Fruit fly (Drosophila melanogaster) whole organism, wandering third instar larva: ENCODE measurements around the gene CG33489.

Experiments
- Abd-B ChIP-seq: fragments of >200 bp; optimal IDR thresholded peaks from 2 replicates; lab custom pipeline; 2017; ENCODE audit warnings: missing biosample characterization, missing genetic modification characterization
- CG32264 ChIP-seq: fragments of 200-800 bp; sonication (Bioruptor generic); optimal IDR thresholded peaks from 2 replicates; lab custom pipeline; 2016; ENCODE audit warnings: missing biosample characterization, missing genetic modification characterization
- CG9705 ChIP-seq: fragments of 200-800 bp; sonication (Bioruptor generic); optimal IDR thresholded peaks from 2 replicates; lab custom pipeline; 2018; ENCODE audit warnings: missing biosample characterization, mild to moderate bottlenecking, missing genetic modification characterization
- CrebA ChIP-seq: fragments of 200-800 bp; sonication (Bioruptor generic); optimal IDR thresholded peaks from 2 replicates; lab custom pipeline; 2016; ENCODE audit warnings: missing biosample characterization, mild to moderate bottlenecking, missing genetic modification characterization, borderline replicate concordance
- Dfd ChIP-seq: fragments of >200 bp; optimal IDR thresholded peaks from 2 replicates; lab custom pipeline; 2017; ENCODE audit warnings: missing biosample characterization, missing genetic modification characterization
- Dif ChIP-seq: fragments of 200-275, 200-300 bp; sonication (Bioruptor generic); optimal IDR thresholded peaks from 2 replicates; lab custom pipeline; 2018; ENCODE audit warnings: missing biosample characterization, missing genetic modification characterization; ENCODE audit not compliant: partially characterized antibody
- GATAd ChIP-seq: sonication (Bioruptor generic); optimal IDR thresholded peaks from 2 replicates; lab custom pipeline; 2016; ENCODE audit warnings: missing biosample characterization, missing genetic modification characterization
- HLH106 ChIP-seq: fragments of 200-800 bp; optimal IDR thresholded peaks from 3 replicates; lab custom pipeline; 2019; ENCODE audit warnings: missing biosample characterization, mild to moderate bottlenecking, missing genetic modification characterization, moderate library complexity
- Hnf4 ChIP-seq: fragments of 200-800 bp; sonication (Bioruptor generic); optimal IDR thresholded peaks from 2 replicates; lab custom pipeline; 2016; ENCODE audit warnings: missing biosample characterization, mild to moderate bottlenecking, missing genetic modification characterization
- Hr78 ChIP-seq: fragments of >200 bp; optimal IDR thresholded peaks from 2 replicates; lab custom pipeline; 2017; ENCODE audit warnings: missing biosample characterization, missing genetic modification characterization
- Hr83 ChIP-seq: fragments of 200-300 bp; sonication (Bioruptor generic); optimal IDR thresholded peaks from 2 replicates; lab custom pipeline; 2016; ENCODE audit warnings: missing biosample characterization, mild to moderate bottlenecking, missing genetic modification characterization, moderate library complexity; ENCODE audit not compliant: poor library complexity, severe bottlenecking
- Jra ChIP-seq: sonication (Bioruptor generic); optimal IDR thresholded peaks from 2 replicates; lab custom pipeline; 2016; ENCODE audit warnings: missing biosample characterization, missing genetic modification characterization
- Mio ChIP-seq: sonication (Bioruptor generic); optimal IDR thresholded peaks from 2 replicates; lab custom pipeline; 2016; ENCODE audit warnings: missing biosample characterization, missing genetic modification characterization
- Myc ChIP-seq: fragments of >200 bp; optimal IDR thresholded peaks from 2 replicates; lab custom pipeline; 2017
- N ChIP-seq: fragments of >200 bp; optimal IDR thresholded peaks from 2 replicates; lab custom pipeline; 2018; ENCODE audit warnings: missing biosample characterization, missing external identifiers, missing genetic modification characterization
- OdsH ChIP-seq: fragments of 200-800 bp; sonication (Bioruptor generic); optimal IDR thresholded peaks from 2 replicates; lab custom pipeline; 2016; ENCODE audit warnings: missing biosample characterization, mild to moderate bottlenecking, missing genetic modification characterization
- Rel ChIP-seq, 2 experiments: fragments of 200-800 bp; sonication (Bioruptor generic) in 1 of 2; optimal IDR thresholded peaks; 2 replicates in 1 of 2; 3 replicates in 1 of 2; lab custom pipeline; 2016 to 2019; ENCODE audit warnings: mild to moderate bottlenecking in 2 of 2, missing biosample characterization in 2 of 2, missing genetic modification characterization in 2 of 2, moderate library complexity in 1 of 2
- Sp1 ChIP-seq: fragments of 200-800 bp; sonication (Bioruptor generic); optimal IDR thresholded peaks from 3 replicates; lab custom pipeline; 2019; ENCODE audit warnings: missing biosample characterization, mild to moderate bottlenecking, missing genetic modification characterization, moderate library complexity
- Vsx2 ChIP-seq: fragments of 200-300, 225-300 bp; sonication (Bioruptor generic); optimal IDR thresholded peaks from 2 replicates; lab custom pipeline; 2018; ENCODE audit warnings: missing biosample characterization, missing genetic modification characterization; ENCODE audit not compliant: partially characterized antibody
- br ChIP-seq: fragments of 200-800 bp; sonication (Bioruptor generic); optimal IDR thresholded peaks from 2 replicates; lab custom pipeline; 2016; ENCODE audit warnings: missing biosample characterization, missing genetic modification characterization
- brk ChIP-seq: fragments of 200-800 bp; sonication (Bioruptor generic); optimal IDR thresholded peaks from 2 replicates; lab custom pipeline; 2016; ENCODE audit warnings: missing biosample characterization, mild to moderate bottlenecking, missing genetic modification characterization
- dl ChIP-seq, 2 experiments: fragments of 175-275, 200-275 bp in 1 of 2; fragments of 200-275 bp in 1 of 2; sonication (Bioruptor generic); optimal IDR thresholded peaks; lab custom pipeline; 2018; ENCODE audit warnings: mild to moderate bottlenecking in 2 of 2, missing biosample characterization in 2 of 2, missing genetic modification characterization in 2 of 2, moderate library complexity in 2 of 2; ENCODE audit not compliant: partially characterized antibody in 2 of 2, insufficient read depth in 1 of 2
- dmrt93B ChIP-seq: fragments of 200-800 bp; sonication (Bioruptor generic); optimal IDR thresholded peaks from 2 replicates; lab custom pipeline; 2018; ENCODE audit warnings: missing biosample characterization, mild to moderate bottlenecking, missing genetic modification characterization
- dsf ChIP-seq: sonication (Bioruptor generic); optimal IDR thresholded peaks from 2 replicates; lab custom pipeline; 2016; ENCODE audit warnings: missing biosample characterization, missing genetic modification characterization, borderline replicate concordance
- ey ChIP-seq: fragments of 200-800 bp; sonication (Bioruptor generic); optimal IDR thresholded peaks from 2 replicates; lab custom pipeline; 2016; ENCODE audit warnings: missing biosample characterization, missing genetic modification characterization
- foxo ChIP-seq, 2 experiments: fragments of 200-800 bp; sonication (Bioruptor generic); optimal IDR thresholded peaks; 2 replicates in 1 of 2; 3 replicates in 1 of 2; lab custom pipeline; 2016 to 2017; ENCODE audit warnings: missing biosample characterization in 2 of 2, missing genetic modification characterization in 2 of 2
- fru ChIP-seq: fragments of 200-800 bp; sonication (Bioruptor generic); optimal IDR thresholded peaks from 3 replicates; lab custom pipeline; 2016; ENCODE audit warnings: missing biosample characterization, mild to moderate bottlenecking, missing genetic modification characterization
- h ChIP-seq: fragments of 200-800 bp; sonication (Bioruptor generic); optimal IDR thresholded peaks from 3 replicates; lab custom pipeline; 2016; ENCODE audit warnings: missing biosample characterization, mild to moderate bottlenecking, missing genetic modification characterization
- jim ChIP-seq: fragments of 175-275, 200-325 bp; sonication (Bioruptor generic); optimal IDR thresholded peaks from 2 replicates; lab custom pipeline; 2016; ENCODE audit warnings: missing biosample characterization, mild to moderate bottlenecking, missing genetic modification characterization
- lola ChIP-seq: fragments of >200 bp; optimal IDR thresholded peaks from 2 replicates; lab custom pipeline; 2017; ENCODE audit warnings: missing biosample characterization, missing genetic modification characterization
- pan ChIP-seq: fragments of >200 bp; optimal IDR thresholded peaks from 2 replicates; lab custom pipeline; 2017
- psq ChIP-seq: fragments of 200-800 bp; sonication (Bioruptor generic); optimal IDR thresholded peaks from 3 replicates; lab custom pipeline; 2017; ENCODE audit warnings: missing biosample characterization, mild to moderate bottlenecking, missing genetic modification characterization, moderate library complexity
- rgr ChIP-seq: fragments of 200-800 bp; sonication (Bioruptor generic); optimal IDR thresholded peaks from 3 replicates; lab custom pipeline; 2016; ENCODE audit warnings: missing biosample characterization, mild to moderate bottlenecking, missing genetic modification characterization
- sage ChIP-seq: fragments of 200-800 bp; sonication (Bioruptor generic); optimal IDR thresholded peaks from 2 replicates; lab custom pipeline; 2016; ENCODE audit warnings: missing biosample characterization, mild to moderate bottlenecking, missing genetic modification characterization
- sv ChIP-seq: fragments of 200-800 bp; sonication (Bioruptor generic); optimal IDR thresholded peaks from 3 replicates; lab custom pipeline; 2016; ENCODE audit warnings: missing biosample characterization, missing genetic modification characterization
- tai ChIP-seq: sonication (Bioruptor generic); optimal IDR thresholded peaks from 2 replicates; lab custom pipeline; 2016; ENCODE audit warnings: missing biosample characterization, missing genetic modification characterization
- usp ChIP-seq: fragments of >200 bp; optimal IDR thresholded peaks from 2 replicates; lab custom pipeline; 2017; ENCODE audit warnings: missing biosample characterization, missing genetic modification characterization
- woc ChIP-seq: sonication (Bioruptor generic); optimal IDR thresholded peaks from 2 replicates; lab custom pipeline; 2016; ENCODE audit warnings: missing biosample characterization, mild to moderate bottlenecking, missing genetic modification characterization

CG33489 gene

dm6 chr3L:11551949-11552348 lies 24.9 kb downstream of the CG33489 start:
- no peak for TF ChIP-seq tai
- no peak for TF ChIP-seq CG32264 (GFP tag; lab: Kevin White, UChicago)
- no peak for TF ChIP-seq usp (GFP tag; lab: Kevin White, UChicago)
- no peak for TF ChIP-seq N (GFP tag; lab: Kevin White, UChicago)
- TF ChIP-seq woc, result no peak
- TF ChIP-seq rgr (GFP tag; lab: Kevin White, UChicago), result peak; percentile 43
- no peak for TF ChIP-seq Hr78 (GFP tag; lab: Kevin White, UChicago)
- TF ChIP-seq brk (GFP tag; lab: Kevin White, UChicago), result peak; percentile 1
- peak in 1 of 2 experiments; percentile 43 for TF ChIP-seq foxo (GFP tag; optimal IDR thresholded peaks at IDR 0.05; lab: Kevin White, UChicago)
- no peak for TF ChIP-seq Mio (GFP tag; lab: Kevin White, UChicago)
- peak; percentile 23 for TF ChIP-seq HLH106
- no peak for TF ChIP-seq sage
- TF ChIP-seq Sp1 (GFP tag; lab: Kevin White, UChicago), result peak; percentile 29
- no peak for TF ChIP-seq Dfd (GFP tag; lab: Kevin White, UChicago)
- TF ChIP-seq br (GFP tag; lab: Kevin White, UChicago), result peak; percentile 15
- TF ChIP-seq sv (GFP tag; lab: Kevin White, UChicago), result no peak
- TF ChIP-seq GATAd (GFP tag; lab: Kevin White, UChicago), result no peak
- no peak for TF ChIP-seq Hr83 (GFP tag; lab: Kevin White, UChicago)
- no peak for TF ChIP-seq Dif (GFP tag; lab: Kevin White, UChicago)
- no peak for TF ChIP-seq lola
- no peak for TF ChIP-seq Myc
- peak; percentile 21 for TF ChIP-seq Hnf4 (GFP tag; lab: Kevin White, UChicago)
- TF ChIP-seq h (GFP tag; lab: Kevin White, UChicago), result peak; percentile 26
- peak; percentile 12 for TF ChIP-seq psq
- TF ChIP-seq Rel (GFP tag; optimal IDR thresholded peaks at IDR 0.05; lab: Kevin White, UChicago), result no peak
- no peak for TF ChIP-seq Rel (tag; optimal IDR thresholded peaks at IDR 0.05; lab: Kevin White, UChicago)
- no peak for TF ChIP-seq jim (GFP tag; lab: Kevin White, UChicago)
- TF ChIP-seq dsf, result no peak
- TF ChIP-seq ey (GFP tag; lab: Kevin White, UChicago), result peak; percentile 39
- peak; percentile 28 for TF ChIP-seq OdsH (GFP tag; lab: Kevin White, UChicago)
- no peak for TF ChIP-seq CG9705
- TF ChIP-seq CrebA, result no peak
- TF ChIP-seq pan (lab: Kevin White, UChicago), result no peak
- no peak for TF ChIP-seq Vsx2 (GFP tag; lab: Kevin White, UChicago)
- peak; percentile 46 for TF ChIP-seq fru (GFP tag; lab: Kevin White, UChicago)
- no peak for TF ChIP-seq Abd-B (GFP tag; lab: Kevin White, UChicago)
- TF ChIP-seq Jra (GFP tag; lab: Kevin White, UChicago), result no peak
- TF ChIP-seq dl (GFP tag; optimal IDR thresholded peaks at IDR 0.05; lab: Kevin White, UChicago; ENCODE audit: insufficient read depth in 1 of 2, partially characterized antibody in 2 of 2), result no peak
- TF ChIP-seq dmrt93B (GFP tag; lab: Kevin White, UChicago), result no peak

- no peak for TF ChIP-seq br (GFP tag; lab: Kevin White, UChicago)
These were observed 26.3 kb downstream of the CG33489 start for dm6 chr3L:11550359-11551056.

dm6 chr3L:11549432-11549831 lies 27.4 kb downstream of the CG33489 start:
- no peak for TF ChIP-seq dmrt93B (GFP tag; lab: Kevin White, UChicago)
- no peak for TF ChIP-seq brk (GFP tag; lab: Kevin White, UChicago)
- TF ChIP-seq foxo (GFP tag; optimal IDR thresholded peaks at IDR 0.05; lab: Kevin White, UChicago), result no peak
- no peak for TF ChIP-seq h (GFP tag; lab: Kevin White, UChicago)
- TF ChIP-seq, all 38 proteins: peak for 0
